Fruit fly (Drosophila melanogaster): ENCODE data around the gene CG42446.

dm6 chr3R:16310081-16310493, 49.8 kb downstream of the CG42446 start:
- TF ChIP-seq Gug (GFP tag; IDR thresholded peaks at IDR 0.05) (no peak), vri (GFP tag; optimal IDR thresholded peaks at IDR 0.05) (no peak), acj6 (GFP tag; optimal IDR thresholded peaks at IDR 0.05) (no peak), CG8632 (GFP tag; optimal IDR thresholded peaks at IDR 0.05) (no peak), spab (GFP tag; optimal IDR thresholded peaks at IDR 0.05) (no peak), CG10631 (GFP tag; optimal IDR thresholded peaks at IDR 0.05) (no peak)
